Worm (Caenorhabditis elegans) whole organism, L3 larva: ENCODE results near the gene rpl-22.

Experiments
- R02D3.7 ChIP-seq: fragments of 150-350 bp; optimal IDR thresholded peaks from 2 replicates; lab custom pipeline; 2014; ENCODE audit warnings: missing biosample characterization, missing genetic modification characterization
- ZK546.5 ChIP-seq: sonication (generic microtip); optimal IDR thresholded peaks from 2 replicates; lab custom pipeline; 2017; ENCODE audit warnings: missing biosample characterization, missing genetic modification characterization
- aly-2 ChIP-seq: fragments of 150-350 bp; optimal IDR thresholded peaks from 2 replicates; lab custom pipeline; 2014; ENCODE audit warnings: missing biosample characterization, missing genetic modification characterization
- ama-1 ChIP-seq: fragments of 150-350 bp; optimal IDR thresholded peaks from 2 replicates; lab custom pipeline; 2018
- ceh-16 ChIP-seq: sonication (generic microtip); optimal IDR thresholded peaks from 2 replicates; lab custom pipeline; 2017; ENCODE audit warnings: missing biosample characterization, missing genetic modification characterization
- ceh-28 ChIP-seq: fragments of 150-350 bp; optimal IDR thresholded peaks from 2 replicates; lab custom pipeline; 2014; ENCODE audit warnings: missing biosample characterization, missing genetic modification reagents, missing genetic modification characterization
- ceh-82 ChIP-seq: fragments of 150-350 bp; optimal IDR thresholded peaks from 2 replicates; lab custom pipeline; 2014; ENCODE audit warnings: missing biosample characterization, missing genetic modification characterization
- ceh-9 ChIP-seq: sonication (generic microtip); optimal IDR thresholded peaks from 2 replicates; lab custom pipeline; 2018; ENCODE audit warnings: missing biosample characterization, missing genetic modification characterization
- daf-12 ChIP-seq: fragments of 150-350 bp; optimal IDR thresholded peaks from 2 replicates; lab custom pipeline; 2014; ENCODE audit warnings: missing biosample characterization, missing genetic modification reagents, missing genetic modification characterization
- egl-27 ChIP-seq: sonication (generic microtip); optimal IDR thresholded peaks from 4 replicates; lab custom pipeline; 2017; ENCODE audit warnings: missing biosample characterization, missing genetic modification reagents, missing genetic modification characterization
- egl-5 ChIP-seq: fragments of 150-350 bp; optimal IDR thresholded peaks from 2 replicates; lab custom pipeline; 2017; ENCODE audit warnings: missing biosample characterization, missing genetic modification reagents, missing genetic modification characterization, inconsistent platforms
- elt-1 ChIP-seq: fragments of 150-350 bp; optimal IDR thresholded peaks from 2 replicates; lab custom pipeline; 2014; ENCODE audit warnings: missing biosample characterization, missing genetic modification characterization
- elt-2 ChIP-seq: sonication (generic microtip); optimal IDR thresholded peaks from 2 replicates; lab custom pipeline; 2016; ENCODE audit warnings: missing genetic modification reagents, mild to moderate bottlenecking, missing genetic modification characterization, missing compliant biosample characterization
- elt-3 ChIP-seq, 3 experiments: fragments of 150-350 bp in 1 of 3; sonication (generic microtip) in 2 of 3; optimal IDR thresholded peaks; 2 replicates in 2 of 3; 4 replicates in 1 of 3; lab custom pipeline; 2014 to 2017; ENCODE audit warnings: missing biosample characterization in 3 of 3, missing genetic modification characterization in 3 of 3
- eor-1 ChIP-seq, 2 experiments: fragments of 150-350 bp; optimal IDR thresholded peaks; 2 replicates each; lab custom pipeline; 2014 to 2018; ENCODE audit warnings: missing biosample characterization in 2 of 2, missing genetic modification characterization in 2 of 2
- fkh-10 ChIP-seq: sonication (generic microtip); optimal IDR thresholded peaks from 2 replicates; lab custom pipeline; 2017; ENCODE audit warnings: missing biosample characterization, missing genetic modification reagents, missing genetic modification characterization
- fkh-2 ChIP-seq: fragments of 150-350 bp; optimal IDR thresholded peaks from 2 replicates; lab custom pipeline; 2014; ENCODE audit warnings: missing biosample characterization, missing genetic modification reagents, missing genetic modification characterization
- fos-1 ChIP-seq: fragments of 150-350 bp; optimal IDR thresholded peaks from 2 replicates; lab custom pipeline; 2014; ENCODE audit warnings: missing biosample characterization, missing genetic modification characterization
- hmg-11 ChIP-seq: sonication (generic microtip); optimal IDR thresholded peaks from 2 replicates; lab custom pipeline; 2016; ENCODE audit warnings: missing genetic modification characterization, missing compliant biosample characterization
- jun-1 ChIP-seq: fragments of 150-350 bp; optimal IDR thresholded peaks from 2 replicates; lab custom pipeline; 2014; ENCODE audit warnings: missing biosample characterization, missing genetic modification reagents, missing genetic modification characterization
- lin-15B ChIP-seq: fragments of 150-350 bp; optimal IDR thresholded peaks from 2 replicates; lab custom pipeline; 2014; ENCODE audit warnings: missing biosample characterization, missing genetic modification characterization
- lin-39 ChIP-seq: fragments of 150-350 bp; optimal IDR thresholded peaks from 2 replicates; lab custom pipeline; 2018; ENCODE audit warnings: missing biosample characterization, missing genetic modification reagents, missing genetic modification characterization
- lsy-12 ChIP-seq: sonication (generic microtip); optimal IDR thresholded peaks from 2 replicates; lab custom pipeline; 2016; ENCODE audit warnings: mild to moderate bottlenecking, missing genetic modification characterization, missing compliant biosample characterization
- mdl-1 ChIP-seq: fragments of 150-350 bp; optimal IDR thresholded peaks from 2 replicates; lab custom pipeline; 2014; ENCODE audit warnings: missing biosample characterization, missing genetic modification characterization
- mml-1 ChIP-seq: fragments of 150-350 bp; sonication (generic microtip); optimal IDR thresholded peaks from 3 replicates; lab custom pipeline; 2014; ENCODE audit warnings: missing biosample characterization, missing genetic modification characterization
- nfya-1 ChIP-seq: sonication (generic microtip); optimal IDR thresholded peaks from 2 replicates; lab custom pipeline; 2017; ENCODE audit warnings: missing genetic modification characterization, mild to moderate bottlenecking, missing compliant biosample characterization, antibody characterized with exemption, moderate library complexity; ENCODE audit not compliant: insufficient read depth
- nhr-11 ChIP-seq: fragments of 150-350 bp; optimal IDR thresholded peaks from 2 replicates; lab custom pipeline; 2014; ENCODE audit warnings: missing biosample characterization, missing genetic modification characterization
- nhr-12 ChIP-seq: fragments of 150-350 bp; optimal IDR thresholded peaks from 2 replicates; lab custom pipeline; 2014; ENCODE audit warnings: missing biosample characterization, missing genetic modification characterization
- nhr-23 ChIP-seq: fragments of 150-350 bp; optimal IDR thresholded peaks from 2 replicates; lab custom pipeline; 2014; ENCODE audit warnings: missing biosample characterization, missing genetic modification reagents, missing genetic modification characterization
- nhr-237 ChIP-seq: fragments of 150-350 bp; optimal IDR thresholded peaks from 2 replicates; lab custom pipeline; 2014; ENCODE audit warnings: missing biosample characterization, missing genetic modification characterization
- nhr-25 ChIP-seq: sonication (generic microtip); optimal IDR thresholded peaks from 2 replicates; lab custom pipeline; 2017; ENCODE audit warnings: missing biosample characterization, missing genetic modification characterization
- nhr-43 ChIP-seq: sonication (generic microtip); optimal IDR thresholded peaks from 2 replicates; lab custom pipeline; 2016; ENCODE audit warnings: mild to moderate bottlenecking, missing genetic modification characterization, missing compliant biosample characterization; ENCODE audit not compliant: poor library complexity, severe bottlenecking
- nhr-67 ChIP-seq: fragments of 150-350 bp; optimal IDR thresholded peaks from 2 replicates; lab custom pipeline; 2014; ENCODE audit warnings: missing biosample characterization, missing genetic modification characterization
- nhr-76 ChIP-seq: fragments of 150-350 bp; sonication (generic microtip); optimal IDR thresholded peaks from 5 replicates; lab custom pipeline; 2014; ENCODE audit warnings: missing biosample characterization, missing genetic modification characterization
- nhr-77 ChIP-seq: fragments of 150-350 bp; optimal IDR thresholded peaks from 2 replicates; lab custom pipeline; 2014; ENCODE audit warnings: missing biosample characterization, missing genetic modification characterization
- pha-4 ChIP-seq: fragments of 150-350 bp; optimal IDR thresholded peaks from 2 replicates; lab custom pipeline; 2014; ENCODE audit warnings: missing biosample characterization, missing genetic modification reagents, missing genetic modification characterization
- pqm-1 ChIP-seq: fragments of 150-350 bp; optimal IDR thresholded peaks from 2 replicates; lab custom pipeline; 2017; ENCODE audit warnings: missing biosample characterization, missing genetic modification characterization, inconsistent platforms
- sea-2 ChIP-seq: fragments of 150-350 bp; sonication (generic microtip); optimal IDR thresholded peaks from 4 replicates; lab custom pipeline; 2014; ENCODE audit warnings: missing biosample characterization, missing genetic modification reagents, missing genetic modification characterization
- skn-1 ChIP-seq: fragments of 150-350 bp; optimal IDR thresholded peaks from 2 replicates; lab custom pipeline; 2014; ENCODE audit warnings: missing biosample characterization, missing genetic modification characterization
- snpc-4 ChIP-seq: fragments of 150-350 bp; optimal IDR thresholded peaks from 2 replicates; lab custom pipeline; 2014; ENCODE audit warnings: missing biosample characterization, missing genetic modification characterization
- tbx-2 ChIP-seq: sonication (generic microtip); optimal IDR thresholded peaks from 2 replicates; lab custom pipeline; 2016; ENCODE audit warnings: mild to moderate bottlenecking, missing genetic modification characterization, missing compliant biosample characterization
- unc-39 ChIP-seq: sonication (generic microtip); optimal IDR thresholded peaks from 4 replicates; lab custom pipeline; 2017; ENCODE audit warnings: missing biosample characterization, missing genetic modification characterization
- unc-62 ChIP-seq: fragments of 150-350 bp; sonication (generic microtip); optimal IDR thresholded peaks from 4 replicates; lab custom pipeline; 2014; ENCODE audit warnings: missing biosample characterization, missing genetic modification reagents, missing genetic modification characterization
- zag-1 ChIP-seq: fragments of 150-350 bp; optimal IDR thresholded peaks from 2 replicates; lab custom pipeline; 2014; ENCODE audit warnings: missing biosample characterization, missing genetic modification characterization
- ztf-11 ChIP-seq: fragments of 150-350 bp; optimal IDR thresholded peaks from 2 replicates; lab custom pipeline; 2014; ENCODE audit warnings: missing biosample characterization, missing genetic modification characterization
- ztf-4 ChIP-seq: fragments of 150-350 bp; optimal IDR thresholded peaks from 2 replicates; lab custom pipeline; 2014; ENCODE audit warnings: missing biosample characterization, missing genetic modification characterization

The rpl-22 gene

ce11 chrII:5021518-5021917 is 33.9 kb upstream of the rpl-22 start:
- no peak for TF ChIP-seq zag-1 (tag; lab: Kevin White, UChicago)
- TF ChIP-seq elt-3 (tag; optimal IDR thresholded peaks at IDR 0.05; lab: Kevin White, UChicago), result peak in 1 of 3 experiments; percentile 3
- TF ChIP-seq nhr-25, result peak; percentile 75

ce11 chrII:5022381-5022855 is 33.0 kb upstream of the rpl-22 start, which contains the start of the genes nsy-1 and F59A6.13:
Gene nsy-1 (plus strand): TSS chrII:5022757.
Gene F59A6.13 (plus strand): TSS chrII:5022805.
- TF ChIP-seq pha-4 (tag; lab: Kevin White, UChicago) (peak; percentile 11), jun-1 (tag; lab: Kevin White, UChicago) (no peak), ceh-82 (no peak), pqm-1 (tag; lab: Kevin White, UChicago) (peak; percentile 60), elt-2 (tag; lab: Kevin White, UChicago) (peak; percentile 98)

ce11 chrII:5027952-5028351 is 27.5 kb upstream of the rpl-22 start:
- TF ChIP-seq mml-1, result no peak
- no peak for TF ChIP-seq nhr-12 (tag; lab: Kevin White, UChicago)

ce11 chrII:5031612-5032011 is 23.8 kb upstream of the rpl-22 start, which contains the start of gene wdr-83:
Gene wdr-83 (minus strand): TSS chrII:5031712.
- TF ChIP-seq elt-1 (tag; lab: Kevin White, UChicago) (no peak), ztf-4 (tag; lab: Kevin White, UChicago) (no peak)

- TF ChIP-seq fos-1 (tag; lab: Kevin White, UChicago) (no peak), egl-5 (tag; lab: Kevin White, UChicago) (no peak), ceh-28 (tag; lab: Kevin White, UChicago) (no peak), nfya-1 (tag; lab: Kevin White, UChicago) (peak; percentile 57), nhr-25 (peak; percentile 40), ztf-4 (tag; lab: Kevin White, UChicago) (no peak), elt-3 (tag; optimal IDR thresholded peaks at IDR 0.05; lab: Kevin White, UChicago) (no peak), egl-27 (tag; lab: Kevin White, UChicago) (peak; percentile 46), lin-39 (tag; lab: Kevin White, UChicago) (peak; percentile 58), fkh-10 (no peak), nhr-23 (no peak), ama-1 (lab: Kevin White, UChicago) (no peak), unc-39 (tag; lab: Kevin White, UChicago) (no peak), fkh-2 (tag; lab: Kevin White, UChicago) (no peak), sea-2 (GFP tag; lab: Kevin White, UChicago) (no peak), nhr-76 (tag; lab: Kevin White, UChicago) (no peak), eor-1 (tag; optimal IDR thresholded peaks at IDR 0.05; lab: Kevin White, UChicago) (no peak), nhr-67 (tag; lab: Kevin White, UChicago) (no peak), snpc-4 (tag; lab: Kevin White, UChicago) (peak; percentile 30), mml-1 (no peak), aly-2 (tag; lab: Kevin White, UChicago) (no peak), tbx-2 (tag; lab: Kevin White, UChicago) (peak; percentile 19), elt-1 (tag; lab: Kevin White, UChicago) (no peak), mdl-1 (no peak), lsy-12 (tag; lab: Kevin White, UChicago) (peak; percentile 73), nhr-237 (tag; lab: Kevin White, UChicago) (no peak), elt-2 (tag; lab: Kevin White, UChicago) (peak; percentile 87), nhr-43 (tag; lab: Kevin White, UChicago) (peak; percentile 63), unc-62 (GFP tag; lab: Kevin White, UChicago) (no peak), hmg-11 (tag; lab: Kevin White, UChicago) (peak; percentile 89), daf-12 (tag; lab: Kevin White, UChicago) (no peak), nhr-11 (tag; lab: Kevin White, UChicago) (no peak), R02D3.7 (tag; lab: Kevin White, UChicago) (peak; percentile 29), nhr-77 (tag; lab: Kevin White, UChicago) (no peak), zag-1 (tag; lab: Kevin White, UChicago) (no peak), pqm-1 (tag; lab: Kevin White, UChicago) (peak; percentile 17), lin-15B (peak; percentile 34), ceh-16 (tag; lab: Kevin White, UChicago) (no peak), ZK546.5 (no peak), ceh-9 (tag; lab: Kevin White, UChicago) (no peak), ztf-11 (tag; lab: Kevin White, UChicago) (no peak), skn-1 (tag; lab: Kevin White, UChicago) (no peak)
Observed at ce11 chrII:5032669-5033068, 22.7 kb upstream of the rpl-22 start.
